Fruit fly (Drosophila melanogaster) whole organism, wandering third instar larva: ENCODE data around the gene CG4020.

ENCODE experiments used
- Abd-B ChIP-seq: fragments of >200 bp; optimal IDR thresholded peaks from 2 replicates; lab custom pipeline; 2017; ENCODE audit warnings: missing biosample characterization, missing genetic modification characterization
- CrebA ChIP-seq: fragments of 200-800 bp; sonication (Bioruptor generic); optimal IDR thresholded peaks from 2 replicates; lab custom pipeline; 2016; ENCODE audit warnings: missing biosample characterization, mild to moderate bottlenecking, missing genetic modification characterization, borderline replicate concordance
- Dfd ChIP-seq: fragments of >200 bp; optimal IDR thresholded peaks from 2 replicates; lab custom pipeline; 2017; ENCODE audit warnings: missing biosample characterization, missing genetic modification characterization
- Dif ChIP-seq: fragments of 200-275, 200-300 bp; sonication (Bioruptor generic); optimal IDR thresholded peaks from 2 replicates; lab custom pipeline; 2018; ENCODE audit warnings: missing biosample characterization, missing genetic modification characterization; ENCODE audit not compliant: partially characterized antibody
- GATAd ChIP-seq: sonication (Bioruptor generic); optimal IDR thresholded peaks from 2 replicates; lab custom pipeline; 2016; ENCODE audit warnings: missing biosample characterization, missing genetic modification characterization
- HLH106 ChIP-seq: fragments of 200-800 bp; optimal IDR thresholded peaks from 3 replicates; lab custom pipeline; 2019; ENCODE audit warnings: missing biosample characterization, mild to moderate bottlenecking, missing genetic modification characterization, moderate library complexity
- Hnf4 ChIP-seq: fragments of 200-800 bp; sonication (Bioruptor generic); optimal IDR thresholded peaks from 2 replicates; lab custom pipeline; 2016; ENCODE audit warnings: missing biosample characterization, mild to moderate bottlenecking, missing genetic modification characterization
- Hr78 ChIP-seq: fragments of >200 bp; optimal IDR thresholded peaks from 2 replicates; lab custom pipeline; 2017; ENCODE audit warnings: missing biosample characterization, missing genetic modification characterization
- Hr83 ChIP-seq: fragments of 200-300 bp; sonication (Bioruptor generic); optimal IDR thresholded peaks from 2 replicates; lab custom pipeline; 2016; ENCODE audit warnings: missing biosample characterization, mild to moderate bottlenecking, missing genetic modification characterization, moderate library complexity; ENCODE audit not compliant: poor library complexity, severe bottlenecking
- Jra ChIP-seq: sonication (Bioruptor generic); optimal IDR thresholded peaks from 2 replicates; lab custom pipeline; 2016; ENCODE audit warnings: missing biosample characterization, missing genetic modification characterization
- Mio ChIP-seq: sonication (Bioruptor generic); optimal IDR thresholded peaks from 2 replicates; lab custom pipeline; 2016; ENCODE audit warnings: missing biosample characterization, missing genetic modification characterization
- OdsH ChIP-seq: fragments of 200-800 bp; sonication (Bioruptor generic); optimal IDR thresholded peaks from 2 replicates; lab custom pipeline; 2016; ENCODE audit warnings: missing biosample characterization, mild to moderate bottlenecking, missing genetic modification characterization
- Sp1 ChIP-seq: fragments of 200-800 bp; sonication (Bioruptor generic); optimal IDR thresholded peaks from 3 replicates; lab custom pipeline; 2019; ENCODE audit warnings: missing biosample characterization, mild to moderate bottlenecking, missing genetic modification characterization, moderate library complexity
- Vsx2 ChIP-seq: fragments of 200-300, 225-300 bp; sonication (Bioruptor generic); optimal IDR thresholded peaks from 2 replicates; lab custom pipeline; 2018; ENCODE audit warnings: missing biosample characterization, missing genetic modification characterization; ENCODE audit not compliant: partially characterized antibody
- br ChIP-seq: fragments of 200-800 bp; sonication (Bioruptor generic); optimal IDR thresholded peaks from 2 replicates; lab custom pipeline; 2016; ENCODE audit warnings: missing biosample characterization, missing genetic modification characterization
- brk ChIP-seq: fragments of 200-800 bp; sonication (Bioruptor generic); optimal IDR thresholded peaks from 2 replicates; lab custom pipeline; 2016; ENCODE audit warnings: missing biosample characterization, mild to moderate bottlenecking, missing genetic modification characterization
- dl ChIP-seq, 2 experiments: fragments of 175-275, 200-275 bp in 1 of 2; fragments of 200-275 bp in 1 of 2; sonication (Bioruptor generic); optimal IDR thresholded peaks; lab custom pipeline; 2018; ENCODE audit warnings: mild to moderate bottlenecking in 2 of 2, missing biosample characterization in 2 of 2, missing genetic modification characterization in 2 of 2, moderate library complexity in 2 of 2; ENCODE audit not compliant: partially characterized antibody in 2 of 2, insufficient read depth in 1 of 2
- dmrt93B ChIP-seq: fragments of 200-800 bp; sonication (Bioruptor generic); optimal IDR thresholded peaks from 2 replicates; lab custom pipeline; 2018; ENCODE audit warnings: missing biosample characterization, mild to moderate bottlenecking, missing genetic modification characterization
- ey ChIP-seq: fragments of 200-800 bp; sonication (Bioruptor generic); optimal IDR thresholded peaks from 2 replicates; lab custom pipeline; 2016; ENCODE audit warnings: missing biosample characterization, missing genetic modification characterization
- foxo ChIP-seq, 2 experiments: fragments of 200-800 bp; sonication (Bioruptor generic); optimal IDR thresholded peaks; 2 replicates in 1 of 2; 3 replicates in 1 of 2; lab custom pipeline; 2016 to 2017; ENCODE audit warnings: missing biosample characterization in 2 of 2, missing genetic modification characterization in 2 of 2
- fru ChIP-seq: fragments of 200-800 bp; sonication (Bioruptor generic); optimal IDR thresholded peaks from 3 replicates; lab custom pipeline; 2016; ENCODE audit warnings: missing biosample characterization, mild to moderate bottlenecking, missing genetic modification characterization
- h ChIP-seq: fragments of 200-800 bp; sonication (Bioruptor generic); optimal IDR thresholded peaks from 3 replicates; lab custom pipeline; 2016; ENCODE audit warnings: missing biosample characterization, mild to moderate bottlenecking, missing genetic modification characterization
- jim ChIP-seq: fragments of 175-275, 200-325 bp; sonication (Bioruptor generic); optimal IDR thresholded peaks from 2 replicates; lab custom pipeline; 2016; ENCODE audit warnings: missing biosample characterization, mild to moderate bottlenecking, missing genetic modification characterization
- pan ChIP-seq: fragments of >200 bp; optimal IDR thresholded peaks from 2 replicates; lab custom pipeline; 2017
- psq ChIP-seq: fragments of 200-800 bp; sonication (Bioruptor generic); optimal IDR thresholded peaks from 3 replicates; lab custom pipeline; 2017; ENCODE audit warnings: missing biosample characterization, mild to moderate bottlenecking, missing genetic modification characterization, moderate library complexity
- rgr ChIP-seq: fragments of 200-800 bp; sonication (Bioruptor generic); optimal IDR thresholded peaks from 3 replicates; lab custom pipeline; 2016; ENCODE audit warnings: missing biosample characterization, mild to moderate bottlenecking, missing genetic modification characterization
- sv ChIP-seq: fragments of 200-800 bp; sonication (Bioruptor generic); optimal IDR thresholded peaks from 3 replicates; lab custom pipeline; 2016; ENCODE audit warnings: missing biosample characterization, missing genetic modification characterization
- tai ChIP-seq: sonication (Bioruptor generic); optimal IDR thresholded peaks from 2 replicates; lab custom pipeline; 2016; ENCODE audit warnings: missing biosample characterization, missing genetic modification characterization
- usp ChIP-seq: fragments of >200 bp; optimal IDR thresholded peaks from 2 replicates; lab custom pipeline; 2017; ENCODE audit warnings: missing biosample characterization, missing genetic modification characterization
- woc ChIP-seq: sonication (Bioruptor generic); optimal IDR thresholded peaks from 2 replicates; lab custom pipeline; 2016; ENCODE audit warnings: missing biosample characterization, mild to moderate bottlenecking, missing genetic modification characterization

Gene CG4020

dm6 chrX:5949951-5950350 is 44.4 kb downstream of the CG4020 start, which contains the start of gene CG32755:
Gene CG32755, plus strand, starts transcription at chrX:5950251.
- TF ChIP-seq tai (GFP tag; lab: Kevin White, UChicago) (no peak), psq (GFP tag; lab: Kevin White, UChicago) (no peak), ey (GFP tag; lab: Kevin White, UChicago) (no peak), h (GFP tag; lab: Kevin White, UChicago) (no peak), fru (GFP tag; lab: Kevin White, UChicago) (no peak)

dm6 chrX:5952265-5952664 is 46.7 kb downstream of the CG4020 start, which contains the start of gene CG6048:
Gene CG6048, plus strand, starts transcription at chrX:5952565.
- TF ChIP-seq dmrt93B (GFP tag; lab: Kevin White, UChicago), result no peak
- no peak for TF ChIP-seq dl (GFP tag; optimal IDR thresholded peaks at IDR 0.05; lab: Kevin White, UChicago; ENCODE audit: insufficient read depth in 1 of 2, partially characterized antibody in 2 of 2)
- no peak for TF ChIP-seq psq (GFP tag; lab: Kevin White, UChicago)
- TF ChIP-seq sv, result no peak
- no peak for TF ChIP-seq Sp1 (GFP tag; lab: Kevin White, UChicago)
- TF ChIP-seq Jra (GFP tag; lab: Kevin White, UChicago), result no peak
- TF ChIP-seq rgr (GFP tag; lab: Kevin White, UChicago), result no peak
- TF ChIP-seq Dif (GFP tag; lab: Kevin White, UChicago), result no peak
- no peak for TF ChIP-seq Mio (GFP tag; lab: Kevin White, UChicago)
- no peak for TF ChIP-seq br (GFP tag; lab: Kevin White, UChicago)

- no peak for TF ChIP-seq GATAd
- no peak for TF ChIP-seq Vsx2 (GFP tag; lab: Kevin White, UChicago)
- no peak for TF ChIP-seq Hnf4
- TF ChIP-seq tai (GFP tag; lab: Kevin White, UChicago), result no peak
- no peak for TF ChIP-seq h (GFP tag; lab: Kevin White, UChicago)
- no peak for TF ChIP-seq woc (GFP tag; lab: Kevin White, UChicago)
- TF ChIP-seq foxo (GFP tag; optimal IDR thresholded peaks at IDR 0.05; lab: Kevin White, UChicago), result no peak
- no peak for TF ChIP-seq br (GFP tag; lab: Kevin White, UChicago)
- TF ChIP-seq Abd-B (GFP tag; lab: Kevin White, UChicago), result no peak
- TF ChIP-seq Hr83 (GFP tag; lab: Kevin White, UChicago), result no peak
- TF ChIP-seq Dif (GFP tag; lab: Kevin White, UChicago), result no peak
- TF ChIP-seq OdsH (GFP tag; lab: Kevin White, UChicago), result no peak
- no peak for TF ChIP-seq fru (GFP tag; lab: Kevin White, UChicago)
- no peak for TF ChIP-seq pan (lab: Kevin White, UChicago)
- no peak for TF ChIP-seq Jra (GFP tag; lab: Kevin White, UChicago)
- no peak for TF ChIP-seq brk (GFP tag; lab: Kevin White, UChicago)
- TF ChIP-seq HLH106 (tag; lab: Kevin White, UChicago), result no peak
- TF ChIP-seq Sp1 (GFP tag; lab: Kevin White, UChicago), result no peak
- TF ChIP-seq usp (GFP tag; lab: Kevin White, UChicago), result no peak
- no peak for TF ChIP-seq Hr78 (GFP tag; lab: Kevin White, UChicago)
These were observed 49.7 kb downstream of the CG4020 start, which contains the start of gene CG6067 for dm6 chrX:5955207-5955679. Gene CG6067, plus strand, starts transcription at chrX:5955629.

dm6 chrX:5956646-5957441 is 51.3 kb downstream of the CG4020 start:
- no peak for TF ChIP-seq OdsH (GFP tag; lab: Kevin White, UChicago)
- TF ChIP-seq dl (GFP tag; optimal IDR thresholded peaks at IDR 0.05; lab: Kevin White, UChicago; ENCODE audit: insufficient read depth in 1 of 2, partially characterized antibody in 2 of 2), result no peak
- no peak for TF ChIP-seq CrebA (GFP tag; lab: Kevin White, UChicago)
- no peak for TF ChIP-seq rgr (GFP tag; lab: Kevin White, UChicago)
- no peak for TF ChIP-seq Hr78 (GFP tag; lab: Kevin White, UChicago)
- no peak for TF ChIP-seq Dfd (GFP tag; lab: Kevin White, UChicago)
- no peak for TF ChIP-seq GATAd
- TF ChIP-seq Hr83 (GFP tag; lab: Kevin White, UChicago), result no peak
- TF ChIP-seq woc (GFP tag; lab: Kevin White, UChicago), result no peak
- no peak for TF ChIP-seq Abd-B (GFP tag; lab: Kevin White, UChicago)
- TF ChIP-seq foxo (GFP tag; optimal IDR thresholded peaks at IDR 0.05; lab: Kevin White, UChicago), result no peak
- no peak for TF ChIP-seq fru (GFP tag; lab: Kevin White, UChicago)
- TF ChIP-seq brk (GFP tag; lab: Kevin White, UChicago), result no peak
- TF ChIP-seq usp (GFP tag; lab: Kevin White, UChicago), result no peak
- no peak for TF ChIP-seq jim
- no peak for TF ChIP-seq Vsx2 (GFP tag; lab: Kevin White, UChicago)
- no peak for TF ChIP-seq h (GFP tag; lab: Kevin White, UChicago)
- no peak for TF ChIP-seq pan (lab: Kevin White, UChicago)
